Worm (Caenorhabditis elegans) whole organism, mixed stage, embryonic: Measurements from ENCODE around the gene F35C5.3.

Experiments
- M03D4.4 ChIP-seq: sonication (generic microtip); optimal IDR thresholded peaks from 2 replicates; lab custom pipeline; 2017; ENCODE audit warnings: mild to moderate bottlenecking, missing genetic modification characterization, missing compliant biosample characterization
- bed-3 ChIP-seq: fragments of 200-800 bp; sonication (Bioruptor generic); optimal IDR thresholded peaks from 3 replicates; lab custom pipeline; 2018; ENCODE audit warnings: mild to moderate bottlenecking, missing genetic modification characterization, moderate library complexity, missing compliant biosample characterization
- blmp-1 ChIP-seq: fragments of 150-350 bp; optimal IDR thresholded peaks from 2 replicates; lab custom pipeline; 2014; ENCODE audit warnings: missing biosample characterization, missing genetic modification characterization
- ceh-39 ChIP-seq: fragments of 150-350 bp; optimal IDR thresholded peaks from 2 replicates; lab custom pipeline; 2014; ENCODE audit warnings: missing biosample characterization, missing genetic modification characterization
- ceh-43 ChIP-seq: fragments of 200-800 bp; sonication (Bioruptor generic); optimal IDR thresholded peaks from 2 replicates; lab custom pipeline; 2018; ENCODE audit warnings: mild to moderate bottlenecking, missing genetic modification characterization, moderate library complexity, missing compliant biosample characterization
- ceh-83 ChIP-seq: fragments of 200-800 bp; sonication (Bioruptor generic); optimal IDR thresholded peaks from 2 replicates; lab custom pipeline; 2018; ENCODE audit warnings: mild to moderate bottlenecking, missing genetic modification characterization, missing compliant biosample characterization
- ces-1 ChIP-seq: fragments of 150-350 bp; optimal IDR thresholded peaks from 2 replicates; lab custom pipeline; 2014; ENCODE audit warnings: missing biosample characterization, missing genetic modification reagents, missing genetic modification characterization
- cnd-1 ChIP-seq: fragments of 200-800 bp; sonication (Bioruptor generic); optimal IDR thresholded peaks from 2 replicates; lab custom pipeline; 2018; ENCODE audit warnings: mild to moderate bottlenecking, missing genetic modification characterization, missing compliant biosample characterization
- drap-1 ChIP-seq: fragments of 200-800 bp; sonication (Bioruptor generic); optimal IDR thresholded peaks from 3 replicates; lab custom pipeline; 2018; ENCODE audit warnings: mild to moderate bottlenecking, missing genetic modification characterization, missing compliant biosample characterization
- elt-1 ChIP-seq: sonication (generic microtip); optimal IDR thresholded peaks from 2 replicates; lab custom pipeline; 2017; ENCODE audit warnings: missing genetic modification characterization, mild to moderate bottlenecking, missing compliant biosample characterization, antibody characterized with exemption, moderate library complexity, borderline replicate concordance; ENCODE audit not compliant: insufficient read depth
- elt-3 ChIP-seq: fragments of 150-350 bp; optimal IDR thresholded peaks from 2 replicates; lab custom pipeline; 2014; ENCODE audit warnings: missing biosample characterization, missing genetic modification characterization
- flh-1 ChIP-seq: fragments of 200-800 bp; sonication (Bioruptor generic); optimal IDR thresholded peaks from 2 replicates; lab custom pipeline; 2018; ENCODE audit warnings: mild to moderate bottlenecking, missing genetic modification characterization, moderate library complexity, missing compliant biosample characterization
- ham-2 ChIP-seq: fragments of 200-800 bp; sonication (Bioruptor generic); optimal IDR thresholded peaks from 2 replicates; lab custom pipeline; 2018; ENCODE audit warnings: mild to moderate bottlenecking, missing genetic modification characterization, missing compliant biosample characterization
- hlh-1 ChIP-seq: fragments of 150-350 bp; optimal IDR thresholded peaks from 2 replicates; lab custom pipeline; 2014; ENCODE audit warnings: missing biosample characterization, missing genetic modification reagents, missing genetic modification characterization
- lin-13 ChIP-seq: fragments of 150-350 bp; optimal IDR thresholded peaks from 2 replicates; lab custom pipeline; 2014; ENCODE audit warnings: missing biosample characterization, missing genetic modification characterization
- lin-32 ChIP-seq: fragments of 200-800 bp; sonication (Bioruptor generic); optimal IDR thresholded peaks from 2 replicates; lab custom pipeline; 2018; ENCODE audit warnings: mild to moderate bottlenecking, missing genetic modification characterization, missing compliant biosample characterization
- lsy-2 ChIP-seq: fragments of 150-350 bp; optimal IDR thresholded peaks from 2 replicates; lab custom pipeline; 2014; ENCODE audit warnings: missing biosample characterization, missing genetic modification characterization
- mab-5 ChIP-seq: fragments of 150-350 bp; optimal IDR thresholded peaks from 2 replicates; lab custom pipeline; 2014; ENCODE audit warnings: missing biosample characterization, missing genetic modification characterization
- mls-2 ChIP-seq: sonication (generic microtip); optimal IDR thresholded peaks from 2 replicates; lab custom pipeline; 2016; ENCODE audit warnings: mild to moderate bottlenecking, missing genetic modification characterization, moderate library complexity, missing compliant biosample characterization
- nhr-12 ChIP-seq: fragments of 150-350 bp; optimal IDR thresholded peaks from 2 replicates; lab custom pipeline; 2014; ENCODE audit warnings: missing biosample characterization, missing genetic modification characterization
- nhr-28 ChIP-seq: fragments of 150-350 bp; optimal IDR thresholded peaks from 2 replicates; lab custom pipeline; 2014; ENCODE audit warnings: missing biosample characterization, missing genetic modification characterization
- nhr-76 ChIP-seq: sonication (generic microtip); optimal IDR thresholded peaks from 2 replicates; lab custom pipeline; 2017; ENCODE audit warnings: missing biosample characterization, missing genetic modification characterization
- pha-4 ChIP-seq: fragments of 150-350 bp; optimal IDR thresholded peaks from 2 replicates; lab custom pipeline; 2018; ENCODE audit warnings: missing biosample characterization, missing genetic modification reagents, missing genetic modification characterization
- sem-2 ChIP-seq: fragments of 200-800 bp; sonication (Bioruptor generic); optimal IDR thresholded peaks from 2 replicates; lab custom pipeline; 2018; ENCODE audit warnings: mild to moderate bottlenecking, missing genetic modification characterization, missing compliant biosample characterization
- snpc-4 ChIP-seq: fragments of 150-350 bp; optimal IDR thresholded peaks from 2 replicates; lab custom pipeline; 2014; ENCODE audit warnings: missing biosample characterization, missing genetic modification characterization
- sptf-1 ChIP-seq: sonication (generic microtip); optimal IDR thresholded peaks from 2 replicates; lab custom pipeline; 2017; ENCODE audit warnings: mild to moderate bottlenecking, missing genetic modification characterization, moderate library complexity, missing compliant biosample characterization
- tbx-8 ChIP-seq: fragments of 200-800 bp; sonication (Bioruptor generic); optimal IDR thresholded peaks from 2 replicates; lab custom pipeline; 2018; ENCODE audit warnings: mild to moderate bottlenecking, missing genetic modification characterization, moderate library complexity, missing compliant biosample characterization
- unc-120 ChIP-seq: sonication (generic microtip); optimal IDR thresholded peaks from 2 replicates; lab custom pipeline; 2017; ENCODE audit warnings: missing genetic modification characterization, missing compliant biosample characterization; ENCODE audit not compliant: poor library complexity, severe bottlenecking
- unc-39 ChIP-seq: fragments of 150-350 bp; optimal IDR thresholded peaks from 2 replicates; lab custom pipeline; 2014; ENCODE audit warnings: missing biosample characterization, missing genetic modification characterization
- unc-62 ChIP-seq: fragments of 150-350 bp; optimal IDR thresholded peaks from 2 replicates; lab custom pipeline; 2014; ENCODE audit warnings: missing biosample characterization, missing genetic modification reagents, missing genetic modification characterization
- zip-8 ChIP-seq: fragments of 150-350 bp; optimal IDR thresholded peaks from 2 replicates; lab custom pipeline; 2014; ENCODE audit warnings: missing biosample characterization, missing genetic modification characterization
- ztf-11 ChIP-seq: fragments of 150-350 bp; optimal IDR thresholded peaks from 2 replicates; lab custom pipeline; 2014; ENCODE audit warnings: missing biosample characterization, missing genetic modification characterization

Gene F35C5.3

DNA sequence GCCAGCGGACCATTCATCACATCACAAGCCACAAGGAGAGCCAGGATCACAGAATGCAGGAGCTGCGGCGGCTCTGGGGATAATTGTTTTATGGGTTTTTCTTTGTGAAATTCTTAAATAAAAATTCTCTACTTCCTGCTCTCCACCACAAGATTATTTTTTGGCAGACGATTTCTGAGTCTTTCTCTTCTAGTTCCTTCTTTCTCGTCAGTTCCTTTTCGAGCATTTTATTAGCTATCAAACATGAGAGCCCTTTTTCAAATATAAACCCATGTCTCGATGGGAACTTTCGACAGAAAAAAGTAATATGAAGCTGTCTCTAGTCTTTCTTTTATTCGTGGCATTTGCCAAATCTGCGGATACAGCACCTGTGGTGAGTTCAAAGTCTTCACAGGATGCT, at the start of gene F35C5.3:
TSS of gene F35C5.3 (plus strand) at position 301 of the 400 bp plus-strand sequence.
- no peak for TF ChIP-seq ceh-83 (GFP tag; lab: Kevin White, UChicago)
- no peak for TF ChIP-seq nhr-12 (tag; lab: Kevin White, UChicago)
- no peak for TF ChIP-seq zip-8 (tag; lab: Kevin White, UChicago)
- no peak for TF ChIP-seq sem-2
- TF ChIP-seq ztf-11 (tag; lab: Kevin White, UChicago) = no peak
- no peak for TF ChIP-seq unc-62 (GFP tag; lab: Kevin White, UChicago)
- no peak for TF ChIP-seq cnd-1 (tag; lab: Kevin White, UChicago)
- no peak for TF ChIP-seq snpc-4 (tag; lab: Kevin White, UChicago)
- no peak for TF ChIP-seq mls-2 (tag; lab: Kevin White, UChicago)
- no peak for TF ChIP-seq pha-4 (tag; lab: Kevin White, UChicago)
- no peak for TF ChIP-seq sptf-1 (tag; lab: Kevin White, UChicago)
- no peak for TF ChIP-seq tbx-8 (GFP tag; lab: Kevin White, UChicago)
- TF ChIP-seq lin-32 (GFP tag; lab: Kevin White, UChicago) = no peak
- TF ChIP-seq mab-5 (tag; lab: Kevin White, UChicago) = no peak
- no peak for TF ChIP-seq hlh-1
- no peak for TF ChIP-seq lin-13 (tag; lab: Kevin White, UChicago)

DNA sequence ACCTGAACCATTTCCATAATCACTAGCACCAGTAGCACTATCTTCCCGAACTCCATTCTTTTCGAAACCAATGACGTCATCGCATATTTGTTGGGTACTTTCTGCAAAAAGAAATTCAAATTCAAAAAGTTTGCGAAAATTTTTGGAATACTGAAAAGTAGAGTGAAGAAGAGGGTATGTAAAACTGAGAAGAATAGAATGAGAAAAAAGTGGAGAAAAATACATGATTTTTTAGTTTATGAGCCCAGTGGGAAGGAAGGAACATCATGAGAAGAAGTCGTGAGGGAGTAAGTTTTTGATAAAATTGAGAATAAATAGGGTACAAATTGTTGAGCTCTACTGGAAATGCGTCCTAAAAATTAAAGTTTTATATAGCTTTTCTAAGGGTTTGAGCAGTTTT, 48.5 kb upstream of the F35C5.3 start, which contains the start of gene lgc-35:
TSS of gene lgc-35 (minus strand) at position 101 of the 400 bp plus-strand sequence.
- TF ChIP-seq hlh-1 = no peak
- TF ChIP-seq zip-8 (tag; lab: Kevin White, UChicago) = peak; percentile 14

DNA sequence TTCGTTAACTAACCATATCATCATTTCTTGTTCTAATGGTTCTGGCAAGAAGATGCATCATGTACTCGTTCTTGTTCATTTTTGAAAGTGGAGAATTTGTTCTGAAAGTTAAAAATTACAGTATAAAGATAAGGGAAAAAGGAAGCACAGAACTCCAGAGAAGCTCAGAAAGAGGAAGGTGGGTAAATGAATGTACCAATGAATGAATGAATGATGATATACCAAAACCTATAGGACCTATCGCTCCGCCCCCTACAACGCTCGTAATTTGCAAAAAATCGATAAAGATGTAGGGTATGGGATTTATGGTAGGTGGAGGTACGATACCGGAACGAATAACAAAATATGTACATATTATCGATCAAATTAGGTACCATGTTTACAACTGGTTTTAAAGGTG, 40.8 kb upstream of the F35C5.3 start, which contains the start of gene pes-10:
TSS of gene pes-10 (minus strand) at position 101 of the 400 bp plus-strand sequence.
- no peak for TF ChIP-seq drap-1 (GFP tag; lab: Kevin White, UChicago)
- no peak for TF ChIP-seq cnd-1 (tag; lab: Kevin White, UChicago)
- no peak for TF ChIP-seq flh-1 (GFP tag; lab: Kevin White, UChicago)
- no peak for TF ChIP-seq tbx-8 (GFP tag; lab: Kevin White, UChicago)
- no peak for TF ChIP-seq ceh-43 (GFP tag; lab: Kevin White, UChicago)
- no peak for TF ChIP-seq nhr-76 (tag; lab: Kevin White, UChicago)
- TF ChIP-seq unc-120 (tag; lab: Kevin White, UChicago) = no peak
- no peak for TF ChIP-seq unc-39
- TF ChIP-seq mls-2 (tag; lab: Kevin White, UChicago) = no peak
- TF ChIP-seq M03D4.4 (tag; lab: Kevin White, UChicago) = no peak
- TF ChIP-seq, all 35 proteins: peak for 0

DNA sequence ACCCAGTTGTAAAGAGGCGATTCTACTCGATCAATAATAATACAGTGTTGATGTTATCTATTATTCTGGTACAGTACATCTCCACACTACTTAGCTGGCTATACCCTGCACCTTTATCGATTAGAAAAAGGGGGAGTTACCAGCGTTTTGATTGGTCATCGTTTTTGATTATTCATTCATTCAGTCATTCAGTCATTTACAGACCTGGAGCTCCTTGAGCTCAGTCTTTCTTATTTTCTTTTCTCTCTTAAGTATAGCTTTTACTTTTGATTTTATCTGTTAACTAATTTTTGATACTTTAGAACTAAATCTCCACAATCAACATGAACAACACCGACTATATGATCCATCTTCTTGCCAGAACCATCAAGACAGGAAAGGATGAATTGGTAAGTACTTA, 38.4 kb upstream of the F35C5.3 start, which contains the start of gene Y46G5A.28:
TSS of gene Y46G5A.28 (plus strand) at position 301 of the 400 bp plus-strand sequence.
- TF ChIP-seq mls-2 (tag; lab: Kevin White, UChicago) (no peak), sem-2 (no peak), nhr-28 (no peak), hlh-1 (no peak), M03D4.4 (tag; lab: Kevin White, UChicago) (no peak), blmp-1 (tag; lab: Kevin White, UChicago) (no peak), snpc-4 (tag; lab: Kevin White, UChicago) (no peak), unc-120 (tag; lab: Kevin White, UChicago) (no peak), elt-3 (no peak), ceh-39 (no peak)

DNA sequence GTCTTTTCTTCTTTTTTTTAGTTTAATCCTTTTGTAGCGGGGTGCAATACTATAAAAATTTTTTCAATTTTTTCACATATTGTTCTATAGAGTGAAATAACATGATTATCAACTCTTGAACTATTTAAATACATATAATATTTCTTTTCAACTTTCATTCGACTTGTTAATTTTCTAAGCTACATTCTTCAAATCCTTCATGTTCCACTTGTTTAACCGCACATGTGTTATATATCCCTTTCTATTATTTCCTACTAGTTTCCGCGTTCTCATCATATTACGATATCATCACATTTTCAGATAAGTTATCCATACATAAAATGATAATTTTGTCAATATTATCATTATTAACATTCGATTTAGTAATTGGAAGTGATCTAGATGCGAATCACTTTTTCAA, 32.7 kb upstream of the F35C5.3 start, which contains the start of gene Y46G5A.29:
TSS of gene Y46G5A.29 (plus strand) at position 301 of the 400 bp plus-strand sequence.
- TF ChIP-seq unc-39 = no peak
- TF ChIP-seq unc-62 (GFP tag; lab: Kevin White, UChicago) = no peak
- TF ChIP-seq ceh-43 (GFP tag; lab: Kevin White, UChicago) = no peak
- no peak for TF ChIP-seq elt-1
- TF ChIP-seq lsy-2 (tag; lab: Kevin White, UChicago) = no peak
- TF ChIP-seq lin-32 (GFP tag; lab: Kevin White, UChicago) = no peak

DNA sequence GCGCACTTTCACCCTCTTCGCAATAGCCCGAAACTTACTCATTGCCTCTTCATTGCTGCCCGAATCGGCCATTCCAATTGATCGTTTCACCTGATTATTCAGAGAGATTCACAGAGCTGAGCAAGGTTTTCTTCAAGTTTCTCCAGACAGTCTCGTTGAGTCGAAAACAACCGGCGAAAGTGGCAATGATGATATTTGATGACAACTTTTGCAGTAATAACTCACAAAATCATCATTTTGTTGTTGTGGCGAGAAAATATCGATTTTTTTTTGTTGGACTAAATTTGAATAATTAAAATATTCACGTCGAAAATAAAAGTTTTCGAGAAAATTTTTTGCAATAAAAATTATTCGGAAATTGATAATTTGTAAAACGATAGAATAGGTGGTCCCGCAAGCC, 23.0 kb upstream of the F35C5.3 start, which contains the start of gene snf-5:
TSS of gene snf-5 (minus strand) at position 182 of the 400 bp plus-strand sequence.
- no peak for TF ChIP-seq sem-2
- no peak for TF ChIP-seq ztf-11 (tag; lab: Kevin White, UChicago)
- no peak for TF ChIP-seq nhr-12 (tag; lab: Kevin White, UChicago)
- TF ChIP-seq mab-5 (tag; lab: Kevin White, UChicago) = no peak
- TF ChIP-seq bed-3 (GFP tag; lab: Kevin White, UChicago) = no peak
- no peak for TF ChIP-seq ceh-83 (GFP tag; lab: Kevin White, UChicago)
- TF ChIP-seq ham-2 (GFP tag; lab: Kevin White, UChicago) = no peak
- no peak for TF ChIP-seq ces-1 (GFP tag; lab: Kevin White, UChicago)
- TF ChIP-seq snpc-4 (tag; lab: Kevin White, UChicago) = no peak
- no peak for TF ChIP-seq unc-39
- TF ChIP-seq tbx-8 (GFP tag; lab: Kevin White, UChicago) = no peak
- TF ChIP-seq unc-62 (GFP tag; lab: Kevin White, UChicago) = no peak
- TF ChIP-seq elt-1 = no peak
- TF ChIP-seq drap-1 (GFP tag; lab: Kevin White, UChicago) = no peak
- TF ChIP-seq unc-120 (tag; lab: Kevin White, UChicago) = no peak
- no peak for TF ChIP-seq zip-8 (tag; lab: Kevin White, UChicago)
- TF ChIP-seq flh-1 (GFP tag; lab: Kevin White, UChicago) = no peak
- TF ChIP-seq lin-13 (tag; lab: Kevin White, UChicago) = no peak
